Fruit fly (Drosophila melanogaster) whole organism, embryonic: Measurements from ENCODE around the gene CG13982.

Experiments used
- C15 ChIP-seq: fragments of 200-800 bp; sonication (Bioruptor generic); IDR thresholded peaks from 3 replicates; pipeline ENCODE4 v1.3.6; 2022; ENCODE audit warnings: missing biosample characterization, missing genetic modification characterization
- CG10431 ChIP-seq: fragments of 200-800 bp; sonication (Bioruptor generic); optimal IDR thresholded peaks from 3 replicates; lab custom pipeline; 2018; ENCODE audit warnings: missing biosample characterization, mild to moderate bottlenecking, missing genetic modification characterization
- CG11560 ChIP-seq: fragments of 200-800 bp; sonication (Bioruptor generic); IDR thresholded peaks from 3 replicates; pipeline ENCODE4 v1.3.6; 2022; ENCODE audit warnings: missing biosample characterization, missing genetic modification characterization
- CG1233 ChIP-seq: fragments of 200-800 bp; sonication (Bioruptor generic); optimal IDR thresholded peaks from 4 replicates; lab custom pipeline; 2018; ENCODE audit warnings: missing biosample characterization, mild to moderate bottlenecking, missing genetic modification characterization
- CG12769 ChIP-seq: fragments of 200-800 bp; sonication (Bioruptor generic); optimal IDR thresholded peaks from 2 replicates; lab custom pipeline; 2019; ENCODE audit warnings: missing biosample characterization, mild to moderate bottlenecking, missing genetic modification characterization, moderate library complexity
- CG15011 ChIP-seq: fragments of 200-800 bp; sonication (Bioruptor generic); optimal IDR thresholded peaks from 3 replicates; lab custom pipeline; 2018; ENCODE audit warnings: missing biosample characterization, mild to moderate bottlenecking, missing genetic modification characterization
- CG15479 ChIP-seq: fragments of 200-800 bp; sonication (Bioruptor generic); optimal IDR thresholded peaks from 3 replicates; lab custom pipeline; 2019; ENCODE audit warnings: missing biosample characterization, mild to moderate bottlenecking, missing genetic modification characterization, moderate library complexity
- CG15601 ChIP-seq: fragments of 200-800 bp; sonication (Bioruptor generic); optimal IDR thresholded peaks from 3 replicates; lab custom pipeline; 2019; ENCODE audit warnings: missing biosample characterization, mild to moderate bottlenecking, missing genetic modification characterization, moderate library complexity
- CG16779 ChIP-seq: fragments of 200-800 bp; sonication (Bioruptor generic); IDR thresholded peaks from 2 replicates; pipeline ENCODE4 v1.3.6; 2022; ENCODE audit warnings: missing biosample characterization, missing genetic modification characterization
- CG18476 ChIP-seq: fragments of 200-800 bp; sonication (Bioruptor generic); optimal IDR thresholded peaks from 2 replicates; lab custom pipeline; 2016; ENCODE audit warnings: missing biosample characterization, mild to moderate bottlenecking, missing genetic modification characterization
- CG2712 ChIP-seq: fragments of 200-800 bp; optimal IDR thresholded peaks from 3 replicates; lab custom pipeline; 2019; ENCODE audit warnings: missing biosample characterization, mild to moderate bottlenecking, missing genetic modification characterization, moderate library complexity
- CG2889 ChIP-seq: fragments of 200-800 bp; sonication (Bioruptor generic); IDR thresholded peaks from 3 replicates; pipeline ENCODE4 v1.3.6; 2022; ENCODE audit warnings: missing biosample characterization, missing genetic modification characterization
- CG30020 ChIP-seq: fragments of 200-800 bp; optimal IDR thresholded peaks from 2 replicates; lab custom pipeline; 2019; ENCODE audit warnings: missing biosample characterization, mild to moderate bottlenecking, missing genetic modification characterization, moderate library complexity
- CG30403 ChIP-seq: fragments of 200-800 bp; sonication (Bioruptor generic); optimal IDR thresholded peaks from 3 replicates; lab custom pipeline; 2016; ENCODE audit warnings: missing biosample characterization, missing genetic modification characterization
- CG32772 ChIP-seq: fragments of 200-800 bp; sonication (Bioruptor generic); IDR thresholded peaks from 2 replicates; pipeline ENCODE4 v1.3.6; 2022; ENCODE audit warnings: missing biosample characterization, missing genetic modification characterization
- CG3847 ChIP-seq: fragments of 200-800 bp; sonication (Bioruptor generic); IDR thresholded peaks from 2 replicates; pipeline ENCODE4 v1.3.6; 2022; ENCODE audit warnings: missing biosample characterization, missing genetic modification characterization
- CG3995 ChIP-seq: fragments of 200-800 bp; sonication (Bioruptor generic); optimal IDR thresholded peaks from 3 replicates; lab custom pipeline; 2016; ENCODE audit warnings: missing biosample characterization, missing genetic modification characterization
- CG4424 ChIP-seq: fragments of 200-800 bp; sonication (Bioruptor generic); optimal IDR thresholded peaks from 3 replicates; lab custom pipeline; 2016; ENCODE audit warnings: missing biosample characterization, missing genetic modification characterization
- CG7963 ChIP-seq: fragments of 200-800 bp; sonication (Bioruptor generic); IDR thresholded peaks from 3 replicates; pipeline ENCODE4 v1.3.6; 2022; ENCODE audit warnings: missing biosample characterization, missing genetic modification characterization; ENCODE audit not compliant: partially characterized antibody
- CG9817 ChIP-seq: fragments of 200-800 bp; sonication (Bioruptor generic); optimal IDR thresholded peaks from 2 replicates; lab custom pipeline; 2018; ENCODE audit warnings: missing biosample characterization, mild to moderate bottlenecking, missing genetic modification characterization, moderate library complexity
- CkIIα-i1 ChIP-seq: fragments of 200-800 bp; sonication (Bioruptor generic); IDR thresholded peaks from 2 replicates; pipeline ENCODE4 v1.3.6; 2022; ENCODE audit warnings: missing biosample characterization, missing genetic modification characterization
- Dip2 ChIP-seq: fragments of 200-800 bp; sonication (Bioruptor generic); IDR thresholded peaks from 2 replicates; pipeline ENCODE4 v1.3.6; 2022; ENCODE audit warnings: missing biosample characterization, missing genetic modification characterization
- E2f2 ChIP-seq: fragments of 200-800 bp; sonication (Bioruptor generic); IDR thresholded peaks from 2 replicates; pipeline ENCODE4 v1.3.6; 2022; ENCODE audit warnings: missing biosample characterization, missing genetic modification characterization
- Gug ChIP-seq: fragments of 200-800 bp; sonication (Bioruptor generic); IDR thresholded peaks from 4 replicates; pipeline ENCODE4 v1.3.6; 2022; ENCODE audit warnings: missing biosample characterization, missing genetic modification characterization
- Lhr ChIP-seq: fragments of 200-800 bp; sonication (Bioruptor generic); optimal IDR thresholded peaks from 3 replicates; lab custom pipeline; 2017; ENCODE audit warnings: mild to moderate bottlenecking, missing biosample characterization, missing genetic modification reagents, missing genetic modification characterization
- Meics ChIP-seq: fragments of 200-800 bp; sonication (Bioruptor generic); optimal IDR thresholded peaks from 2 replicates; lab custom pipeline; 2017; ENCODE audit warnings: missing biosample characterization, mild to moderate bottlenecking, missing genetic modification characterization
- NC2α ChIP-seq: fragments of 200-800 bp; sonication (Bioruptor generic); optimal IDR thresholded peaks from 2 replicates; lab custom pipeline; 2016; ENCODE audit warnings: missing biosample characterization, missing genetic modification characterization
- PHDP ChIP-seq: fragments of 200-800 bp; sonication (Bioruptor generic); optimal IDR thresholded peaks from 3 replicates; lab custom pipeline; 2018; ENCODE audit warnings: missing biosample characterization, mild to moderate bottlenecking, missing genetic modification characterization, moderate library complexity
- Spps ChIP-seq: fragments of 200-800 bp; sonication (Bioruptor generic); optimal IDR thresholded peaks from 2 replicates; lab custom pipeline; 2018; ENCODE audit warnings: missing biosample characterization, mild to moderate bottlenecking, missing genetic modification characterization
- Ssrp ChIP-seq: fragments of 200-800 bp; sonication (Bioruptor generic); optimal IDR thresholded peaks from 2 replicates; lab custom pipeline; 2018; ENCODE audit warnings: missing biosample characterization, mild to moderate bottlenecking, missing genetic modification characterization, moderate library complexity
- Tbp ChIP-seq: fragments of >200 bp; optimal IDR thresholded peaks from 2 replicates; lab custom pipeline; 2018; ENCODE audit warnings: missing biosample characterization, missing genetic modification characterization
- Xrp1 ChIP-seq: fragments of 200-800 bp; sonication (Bioruptor generic); IDR thresholded peaks from 2 replicates; pipeline ENCODE4 v1.3.6; 2022; ENCODE audit warnings: missing biosample characterization, missing genetic modification characterization
- ara ChIP-seq: fragments of 200-800 bp; sonication (Bioruptor generic); IDR thresholded peaks from 2 replicates; pipeline ENCODE4 v1.3.6; 2022; ENCODE audit warnings: missing biosample characterization, missing genetic modification characterization
- ash1 ChIP-seq: fragments of 200-800 bp; sonication (Bioruptor generic); optimal IDR thresholded peaks from 2 replicates; lab custom pipeline; 2018; ENCODE audit warnings: missing biosample characterization, mild to moderate bottlenecking, missing genetic modification characterization
- br ChIP-seq: fragments of >200 bp; optimal IDR thresholded peaks from 2 replicates; lab custom pipeline; 2017
- chm ChIP-seq: fragments of 200-800 bp; sonication (Bioruptor generic); IDR thresholded peaks from 2 replicates; pipeline ENCODE4 v1.3.6; 2022; ENCODE audit warnings: missing biosample characterization, missing genetic modification characterization
- dmrt11E ChIP-seq: fragments of 200-800 bp; sonication (Bioruptor generic); optimal IDR thresholded peaks from 3 replicates; lab custom pipeline; 2018; ENCODE audit warnings: missing biosample characterization, mild to moderate bottlenecking, missing genetic modification characterization, moderate library complexity
- gfzf ChIP-seq: fragments of 200-800 bp; sonication (Bioruptor generic); optimal IDR thresholded peaks from 2 replicates; lab custom pipeline; 2016; ENCODE audit warnings: missing biosample characterization, mild to moderate bottlenecking, missing genetic modification characterization, moderate library complexity
- grau ChIP-seq: fragments of 200-800 bp; optimal IDR thresholded peaks from 3 replicates; lab custom pipeline; 2019; ENCODE audit warnings: missing biosample characterization, mild to moderate bottlenecking, missing genetic modification characterization, moderate library complexity
- ind ChIP-seq: fragments of 200-800 bp; sonication (Bioruptor generic); optimal IDR thresholded peaks from 3 replicates; lab custom pipeline; 2016; ENCODE audit warnings: missing biosample characterization, missing genetic modification characterization
- kay ChIP-seq: fragments of 200-800 bp; sonication (Bioruptor generic); optimal IDR thresholded peaks from 2 replicates; lab custom pipeline; 2016; ENCODE audit warnings: missing biosample characterization, missing genetic modification characterization
- lmd ChIP-seq: fragments of 200-800 bp; sonication (Bioruptor generic); IDR thresholded peaks from 2 replicates; pipeline ENCODE4 v1.3.6; 2022; ENCODE audit warnings: missing biosample characterization, missing genetic modification characterization
- nerfin-1 ChIP-seq: fragments of 200-800 bp; sonication (Bioruptor generic); optimal IDR thresholded peaks from 3 replicates; lab custom pipeline; 2019; ENCODE audit warnings: missing biosample characterization, mild to moderate bottlenecking, missing genetic modification characterization, moderate library complexity
- pzg ChIP-seq: fragments of 200-800 bp; sonication (Bioruptor generic); optimal IDR thresholded peaks from 3 replicates; lab custom pipeline; 2018; ENCODE audit warnings: missing biosample characterization, mild to moderate bottlenecking, missing genetic modification characterization, moderate library complexity
- sens-2 ChIP-seq: fragments of 200-800 bp; sonication (Bioruptor generic); IDR thresholded peaks from 2 replicates; pipeline ENCODE4 v1.3.6; 2022; ENCODE audit warnings: missing biosample characterization, missing genetic modification characterization
- sisA ChIP-seq: fragments of 200-800 bp; sonication (Bioruptor generic); IDR thresholded peaks from 2 replicates; pipeline ENCODE4 v1.3.6; 2022; ENCODE audit warnings: missing biosample characterization, missing genetic modification characterization
- sob ChIP-seq: fragments of 200-800 bp; sonication (Bioruptor generic); IDR thresholded peaks from 2 replicates; pipeline ENCODE4 v1.3.6; 2022; ENCODE audit warnings: missing biosample characterization, missing genetic modification characterization
- tio ChIP-seq: fragments of 200-800 bp; sonication (Bioruptor generic); optimal IDR thresholded peaks from 2 replicates; lab custom pipeline; 2017; ENCODE audit warnings: missing biosample characterization, missing genetic modification characterization, inconsistent platforms
- trh ChIP-seq: fragments of 200-800 bp; sonication (Bioruptor generic); optimal IDR thresholded peaks from 2 replicates; lab custom pipeline; 2016; ENCODE audit warnings: missing biosample characterization, missing genetic modification characterization
- wdn ChIP-seq: fragments of 200-800 bp; sonication (Bioruptor generic); IDR thresholded peaks from 2 replicates; pipeline ENCODE4 v1.3.6; 2022; ENCODE audit warnings: missing biosample characterization, missing genetic modification characterization
- wek ChIP-seq: fragments of 200-800 bp; sonication (Bioruptor generic); optimal IDR thresholded peaks from 3 replicates; lab custom pipeline; 2018; ENCODE audit warnings: missing biosample characterization, mild to moderate bottlenecking, missing genetic modification characterization, moderate library complexity
- zen ChIP-seq: fragments of 200-800 bp; sonication (Bioruptor generic); optimal IDR thresholded peaks from 3 replicates; lab custom pipeline; 2018; ENCODE audit warnings: missing biosample characterization, mild to moderate bottlenecking, missing genetic modification characterization, moderate library complexity

CG13982 gene

DNA sequence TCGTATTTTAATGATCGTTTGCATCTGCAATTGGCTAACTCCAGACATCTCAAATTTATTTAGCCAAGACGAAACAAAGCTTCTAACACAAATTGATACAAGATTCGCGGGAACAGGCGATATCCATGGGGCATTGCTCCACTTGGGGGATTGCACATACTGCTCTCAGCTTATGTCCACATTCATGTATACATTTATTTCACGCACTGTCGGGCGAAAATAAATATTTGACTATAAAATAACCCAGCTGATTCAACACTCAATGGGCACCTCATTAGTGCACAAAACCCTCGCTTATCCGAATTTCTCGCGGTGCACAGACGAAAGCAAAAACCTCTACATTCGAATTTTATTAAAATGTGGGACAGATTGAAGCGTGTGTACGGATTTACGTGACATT, 49.4 kb downstream of the CG13982 start (continued):
- TF ChIP-seq Gug (no peak), wdn (no peak), grau (tag; lab: Kevin White, UChicago) (peak; percentile 7), gfzf (no peak), ind (no peak), CG1233 (peak; percentile 7), trh (GFP tag; lab: Kevin White, UChicago) (no peak), pzg (no peak), CG3847 (GFP tag; lab: Robert Waterston, UW) (no peak), wek (GFP tag; lab: Kevin White, UChicago) (peak; percentile 76), br (no peak), CG2889 (GFP tag; lab: Robert Waterston, UW) (no peak), CG11560 (no peak), CG3995 (no peak), NC2α (GFP tag; lab: Kevin White, UChicago) (no peak), CG4424 (GFP tag; lab: Kevin White, UChicago) (no peak), sob (GFP tag; lab: Robert Waterston, UW) (0 out of 2 replicates have a peak, but pooled peaks have one; percentile 25), CG2712 (tag; lab: Kevin White, UChicago) (peak; percentile 16), CG7963 (GFP tag; lab: Robert Waterston, UW) (no peak), ara (0 out of 2 replicates have a peak, but pooled peaks have one; percentile 4), CkIIα-i1 (no peak), dmrt11E (peak; percentile 1), CG30403 (no peak), zen (tag; lab: Kevin White, UChicago) (no peak), CG15479 (GFP tag; lab: Kevin White, UChicago) (no peak), E2f2 (no peak; the same call in 1 of the 2 replicates), CG15601 (tag; lab: Kevin White, UChicago) (peak; percentile 12), CG15011 (no peak), C15 (GFP tag; lab: Robert Waterston, UW) (no peak), Xrp1 (GFP tag; lab: Robert Waterston, UW) (peak; percentile 63), Lhr (GFP tag; lab: Kevin White, UChicago) (no peak), CG12769 (tag; lab: Kevin White, UChicago) (no peak), tio (GFP tag; lab: Kevin White, UChicago) (no peak), kay (no peak), lmd (GFP tag; lab: Robert Waterston, UW) (no peak), CG18476 (GFP tag; lab: Kevin White, UChicago) (no peak), sens-2 (GFP tag; lab: Robert Waterston, UW) (no peak), Meics (GFP tag; lab: Kevin White, UChicago) (no peak), Dip2 (no peak), CG10431 (peak; percentile 35), ash1 (GFP tag; lab: Kevin White, UChicago) (no peak), CG9817 (peak; percentile 0), CG32772 (GFP tag; lab: Robert Waterston, UW) (no peak), chm (GFP tag; lab: Robert Waterston, UW) (peak; percentile 44; the same call in 1 of the 2 replicates), Tbp (GFP tag; lab: Kevin White, UChicago) (no peak), sisA (GFP tag; lab: Robert Waterston, UW) (0 out of 2 replicates have a peak, but pooled peaks have one; percentile 6), Ssrp (tag; lab: Kevin White, UChicago) (no peak), PHDP (tag; lab: Kevin White, UChicago) (peak; percentile 61), CG30020 (no peak), Spps (peak; percentile 27), CG16779 (no peak), nerfin-1 (peak; percentile 25)
